Fruit fly (Drosophila melanogaster): ENCODE data around the gene CG31957.

- TF ChIP-seq EcR (GFP tag; optimal IDR thresholded peaks at IDR 0.05), result no peak
- no peak for TF ChIP-seq CG12605 (GFP tag; IDR thresholded peaks at IDR 0.05)
- no peak for TF ChIP-seq Ets98B (GFP tag; IDR thresholded peaks at IDR 0.05)
Measured at dm6 chr2L:3823835-3824234, 48.4 kb downstream of the CG31957 start.

All from whole organism, pupa.